Fruit fly (Drosophila melanogaster): ENCODE data around the gene cm.

Gene cm

DNA sequence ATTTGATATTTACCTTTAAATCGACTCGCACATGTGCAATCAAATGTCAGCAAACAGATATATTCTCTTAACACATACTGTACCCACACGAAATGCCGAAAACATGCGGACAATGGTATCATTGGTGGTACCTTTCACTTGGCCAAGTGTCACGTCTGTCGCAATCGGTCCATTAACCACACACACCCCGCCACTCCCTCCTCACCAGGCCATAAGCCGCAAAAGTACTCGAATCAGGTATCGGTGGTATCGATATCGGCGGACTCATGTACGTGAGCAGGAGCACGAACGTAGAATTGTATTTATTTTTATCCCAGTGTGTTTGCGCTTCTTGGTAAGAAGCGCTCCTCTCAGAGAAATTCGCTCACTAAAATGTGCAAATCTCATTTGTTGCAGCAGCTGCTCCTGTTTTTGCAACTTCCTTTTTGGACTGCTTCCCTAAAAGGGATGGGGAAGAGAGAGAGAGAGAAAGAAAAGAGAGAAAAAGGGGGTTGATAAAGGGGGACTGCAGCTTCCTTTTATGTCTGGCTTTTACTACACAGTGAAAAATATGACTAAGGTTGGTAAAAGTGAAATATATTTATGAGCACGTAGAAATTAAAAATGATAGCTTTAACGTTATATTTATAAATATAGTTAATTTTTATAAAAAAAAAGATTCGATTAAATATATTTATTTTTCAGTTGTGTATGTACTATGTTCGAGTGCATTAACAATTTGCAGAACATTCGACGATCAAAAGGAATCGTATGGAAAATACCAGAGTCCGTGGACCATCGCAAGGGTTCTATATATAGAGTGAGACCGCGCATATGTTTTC is 27.2 kb downstream of the cm start (continued):
- TF ChIP-seq CG4617 (GFP tag; optimal IDR thresholded peaks at IDR 0.05; ENCODE audit: borderline replicate concordance) (no peak), CG2202 (tag; optimal IDR thresholded peaks at IDR 0.05) (no peak), CG5245 (GFP tag; optimal IDR thresholded peaks at IDR 0.05) (no peak), shn (GFP tag; optimal IDR thresholded peaks at IDR 0.05) (no peak), CG18476 (GFP tag; optimal IDR thresholded peaks at IDR 0.05) (no peak), CHES-1-like (GFP tag; optimal IDR thresholded peaks at IDR 0.05) (no peak), Oli (tag; optimal IDR thresholded peaks at IDR 0.05) (no peak), CG33557 (GFP tag; optimal IDR thresholded peaks at IDR 0.05) (no peak), HLH54F (GFP tag; optimal IDR thresholded peaks at IDR 0.05) (no peak), CG8281 (tag; optimal IDR thresholded peaks at IDR 0.05) (no peak), al (GFP tag; IDR thresholded peaks at IDR 0.05) (no peak), lilli (GFP tag; optimal IDR thresholded peaks at IDR 0.05) (no peak), CG6765 (GFP tag; optimal IDR thresholded peaks at IDR 0.05) (no peak), Hr78 (GFP tag; optimal IDR thresholded peaks at IDR 0.05) (no peak), CG16813 (GFP tag; IDR thresholded peaks at IDR 0.05; ENCODE audit: partially characterized antibody) (0 out of 3 replicates have a peak, but pooled peaks have one; percentile 14), bsh (GFP tag; optimal IDR thresholded peaks at IDR 0.05) (peak in 1 of 2 experiments; percentile 42), insv (GFP tag; optimal IDR thresholded peaks at IDR 0.05) (no peak), CG18011 (GFP tag; optimal IDR thresholded peaks at IDR 0.05) (no peak), CG18262 (tag; optimal IDR thresholded peaks at IDR 0.05) (peak; percentile 50), zen2 (GFP tag; IDR thresholded peaks at IDR 0.05; ENCODE audit: partially characterized antibody) (no peak), jing (GFP tag; optimal IDR thresholded peaks at IDR 0.05) (no peak), CG10979 (tag; optimal IDR thresholded peaks at IDR 0.05) (peak; percentile 56), CG34224 (GFP tag; IDR thresholded peaks at IDR 0.05; ENCODE audit: partially characterized antibody) (no peak), dimm (GFP tag; IDR thresholded peaks at IDR 0.05) (no peak), Atf-2 (GFP tag; optimal IDR thresholded peaks at IDR 0.05) (no peak), p53 (GFP tag; optimal IDR thresholded peaks at IDR 0.05) (no peak), CG7556 (GFP tag; optimal IDR thresholded peaks at IDR 0.05) (no peak), CG11560 (tag; IDR thresholded peaks at IDR 0.05) (no peak), CG31441 (GFP tag; IDR thresholded peaks at IDR 0.05) (no peak), gcm2 (GFP tag; optimal IDR thresholded peaks at IDR 0.05) (no peak), Deaf1 (tag; optimal IDR thresholded peaks at IDR 0.05) (no peak), Nf-YB (GFP tag; optimal IDR thresholded peaks at IDR 0.05) (no peak), CG7372 (GFP tag; IDR thresholded peaks at IDR 0.05) (no peak), Bdp1 (GFP tag; optimal IDR thresholded peaks at IDR 0.05) (no peak), CG4820 (GFP tag; optimal IDR thresholded peaks at IDR 0.05) (no peak), ttk (GFP tag; IDR thresholded peaks at IDR 0.05) (no peak), Mes4 (GFP tag; optimal IDR thresholded peaks at IDR 0.05) (no peak), CG2120 (GFP tag; optimal IDR thresholded peaks at IDR 0.05) (no peak), TFAM (GFP tag; optimal IDR thresholded peaks at IDR 0.05) (no peak), fd102C (GFP tag; optimal IDR thresholded peaks at IDR 0.05) (no peak), gcm (GFP tag; optimal IDR thresholded peaks at IDR 0.05) (no peak), Atf6 (GFP tag; IDR thresholded peaks at IDR 0.05) (no peak), grn (GFP tag; optimal IDR thresholded peaks at IDR 0.05) (no peak), CG14014 (GFP tag; IDR thresholded peaks at IDR 0.05) (no peak), bab2 (GFP tag; optimal IDR thresholded peaks at IDR 0.05) (no peak), da (GFP tag; optimal IDR thresholded peaks at IDR 0.05) (no peak), Hey (tag; optimal IDR thresholded peaks at IDR 0.05) (no peak), CG10959 (GFP tag; IDR thresholded peaks at IDR 0.05) (no peak; the same call in 1 of the 2 replicates), Optix (GFP tag; IDR thresholded peaks at IDR 0.05) (no peak), onecut (GFP tag; IDR thresholded peaks at IDR 0.05) (no peak)
